Worm (Caenorhabditis elegans) whole organism, L1 larva: ENCODE data around the gene srh-172.

Experiments used
- C04F5.9 ChIP-seq: sonication (generic microtip); optimal IDR thresholded peaks from 2 replicates; lab custom pipeline; 2016; ENCODE audit warnings: missing genetic modification characterization, missing compliant biosample characterization
- C16A3.4 ChIP-seq: fragments of 150-350 bp; optimal IDR thresholded peaks from 2 replicates; lab custom pipeline; 2014; ENCODE audit warnings: missing biosample characterization, missing genetic modification characterization
- aha-1 ChIP-seq: fragments of 150-350 bp; optimal IDR thresholded peaks from 2 replicates; lab custom pipeline; 2014; ENCODE audit warnings: missing biosample characterization, missing genetic modification characterization
- blmp-1 ChIP-seq: fragments of 150-350 bp; optimal IDR thresholded peaks from 2 replicates; lab custom pipeline; 2014; ENCODE audit warnings: missing biosample characterization, missing genetic modification characterization
- ces-1 ChIP-seq: fragments of 150-350 bp; optimal IDR thresholded peaks from 2 replicates; lab custom pipeline; 2014; ENCODE audit warnings: missing biosample characterization, missing genetic modification reagents, missing genetic modification characterization
- dpl-1 ChIP-seq, 3 experiments: fragments of 150-350 bp in 2 of 3; sonication (generic microtip) in 1 of 3; optimal IDR thresholded peaks; 2 replicates each; lab custom pipeline; 2014 to 2017; ENCODE audit warnings: missing biosample characterization in 3 of 3, missing genetic modification characterization in 3 of 3, missing genetic modification reagents in 3 of 3
- efl-1 ChIP-seq, 4 experiments: fragments of 150-350 bp; optimal IDR thresholded peaks in 3 of 4; peaks in 1 of 4; 1 replicate in 1 of 4; 2 replicates in 3 of 4; lab custom pipeline; 2014; ENCODE audit warnings: missing biosample characterization in 2 of 4, missing genetic modification characterization in 2 of 4, missing genetic modification reagents in 2 of 4
- egl-27 ChIP-seq, 2 experiments: fragments of 150-350 bp in 1 of 2; sonication (generic microtip); optimal IDR thresholded peaks; 3 replicates each; lab custom pipeline; 2017 to 2018; ENCODE audit warnings: missing biosample characterization in 2 of 2, missing genetic modification characterization in 2 of 2, missing genetic modification reagents in 2 of 2
- elt-2 ChIP-seq: sonication (generic microtip); optimal IDR thresholded peaks from 2 replicates; lab custom pipeline; 2016; ENCODE audit warnings: missing genetic modification characterization, mild to moderate bottlenecking, inconsistent platforms, missing compliant biosample characterization, missing genetic modification reagents
- ets-5 ChIP-seq: fragments of 200-800 bp; sonication (Bioruptor generic); IDR thresholded peaks from 2 replicates; pipeline ENCODE4 v1.3.6; 2022; ENCODE audit warnings: missing genetic modification characterization, missing compliant biosample characterization
- irx-1 ChIP-seq: sonication (generic microtip); optimal IDR thresholded peaks from 2 replicates; lab custom pipeline; 2016; ENCODE audit warnings: missing genetic modification characterization, missing compliant biosample characterization
- lin-13 ChIP-seq: fragments of 150-350 bp; optimal IDR thresholded peaks from 2 replicates; lab custom pipeline; 2014; ENCODE audit warnings: missing biosample characterization, missing genetic modification reagents, missing genetic modification characterization
- lin-35 ChIP-seq, 2 experiments: fragments of 150-350 bp; optimal IDR thresholded peaks; 2 replicates each; lab custom pipeline; 2014; ENCODE audit warnings: missing biosample characterization in 2 of 2, missing genetic modification characterization in 2 of 2, missing genetic modification reagents in 2 of 2
- lin-39 ChIP-seq: fragments of 150-350 bp; optimal IDR thresholded peaks from 2 replicates; lab custom pipeline; 2014; ENCODE audit warnings: missing biosample characterization, missing genetic modification reagents, missing genetic modification characterization
- lir-3 ChIP-seq: sonication (generic microtip); optimal IDR thresholded peaks from 2 replicates; lab custom pipeline; 2016; ENCODE audit warnings: mild to moderate bottlenecking, missing genetic modification characterization, moderate library complexity, missing compliant biosample characterization; ENCODE audit not compliant: poor library complexity
- mab-9 ChIP-seq: fragments of 200-800 bp; sonication (Bioruptor generic); IDR thresholded peaks from 2 replicates; pipeline ENCODE4 v1.3.6; 2022; ENCODE audit warnings: missing genetic modification reagents, missing genetic modification characterization, missing compliant biosample characterization
- mdl-1 ChIP-seq, 2 experiments: fragments of 150-350 bp; optimal IDR thresholded peaks; 2 replicates each; lab custom pipeline; 2014 to 2017; ENCODE audit warnings: missing biosample characterization in 2 of 2, missing genetic modification characterization in 2 of 2, inconsistent platforms in 1 of 2
- mef-2 ChIP-seq: fragments of 150-350 bp; optimal IDR thresholded peaks from 2 replicates; lab custom pipeline; 2014; ENCODE audit warnings: missing biosample characterization, missing genetic modification characterization
- nhr-237 ChIP-seq: fragments of 150-350 bp; optimal IDR thresholded peaks from 2 replicates; lab custom pipeline; 2014; ENCODE audit warnings: missing biosample characterization, missing genetic modification characterization
- nhr-28 ChIP-seq: fragments of 150-350 bp; optimal IDR thresholded peaks from 2 replicates; lab custom pipeline; 2014; ENCODE audit warnings: missing biosample characterization, missing genetic modification characterization
- nhr-90 ChIP-seq: sonication (generic microtip); optimal IDR thresholded peaks from 2 replicates; lab custom pipeline; 2016; ENCODE audit warnings: mild to moderate bottlenecking, missing genetic modification characterization, missing compliant biosample characterization; ENCODE audit not compliant: poor library complexity
- pax-3 ChIP-seq: fragments of 200-800 bp; sonication (Bioruptor generic); optimal IDR thresholded peaks from 2 replicates; lab custom pipeline; 2018; ENCODE audit warnings: mild to moderate bottlenecking, missing genetic modification characterization, moderate library complexity, missing compliant biosample characterization
- sup-37 ChIP-seq: fragments of 200-800 bp; sonication (Bioruptor generic); optimal IDR thresholded peaks from 2 replicates; lab custom pipeline; 2018; ENCODE audit warnings: mild to moderate bottlenecking, missing genetic modification characterization, missing compliant biosample characterization
- tbx-2 ChIP-seq: sonication (generic microtip); optimal IDR thresholded peaks from 2 replicates; lab custom pipeline; 2016; ENCODE audit warnings: missing genetic modification characterization, missing compliant biosample characterization
- unc-130 ChIP-seq: fragments of 150-350 bp; optimal IDR thresholded peaks from 2 replicates; lab custom pipeline; 2017; ENCODE audit warnings: missing biosample characterization, missing genetic modification characterization, inconsistent platforms
- unc-98 ChIP-seq: fragments of 200-800 bp; sonication (Bioruptor generic); IDR thresholded peaks from 2 replicates; pipeline ENCODE4 v1.3.6; 2022; ENCODE audit warnings: missing genetic modification characterization, missing compliant biosample characterization
- vab-15 ChIP-seq: sonication (generic microtip); optimal IDR thresholded peaks from 2 replicates; lab custom pipeline; 2017; ENCODE audit warnings: missing genotype, mild to moderate bottlenecking, missing genetic modification characterization, missing compliant biosample characterization
- xbp-1 ChIP-seq: sonication (generic microtip); optimal IDR thresholded peaks from 2 replicates; lab custom pipeline; 2016; ENCODE audit warnings: missing genetic modification characterization, missing compliant biosample characterization
- zag-1 ChIP-seq: fragments of 150-350 bp; optimal IDR thresholded peaks from 2 replicates; lab custom pipeline; 2014; ENCODE audit warnings: missing biosample characterization, missing genetic modification characterization

srh-172 gene

DNA sequence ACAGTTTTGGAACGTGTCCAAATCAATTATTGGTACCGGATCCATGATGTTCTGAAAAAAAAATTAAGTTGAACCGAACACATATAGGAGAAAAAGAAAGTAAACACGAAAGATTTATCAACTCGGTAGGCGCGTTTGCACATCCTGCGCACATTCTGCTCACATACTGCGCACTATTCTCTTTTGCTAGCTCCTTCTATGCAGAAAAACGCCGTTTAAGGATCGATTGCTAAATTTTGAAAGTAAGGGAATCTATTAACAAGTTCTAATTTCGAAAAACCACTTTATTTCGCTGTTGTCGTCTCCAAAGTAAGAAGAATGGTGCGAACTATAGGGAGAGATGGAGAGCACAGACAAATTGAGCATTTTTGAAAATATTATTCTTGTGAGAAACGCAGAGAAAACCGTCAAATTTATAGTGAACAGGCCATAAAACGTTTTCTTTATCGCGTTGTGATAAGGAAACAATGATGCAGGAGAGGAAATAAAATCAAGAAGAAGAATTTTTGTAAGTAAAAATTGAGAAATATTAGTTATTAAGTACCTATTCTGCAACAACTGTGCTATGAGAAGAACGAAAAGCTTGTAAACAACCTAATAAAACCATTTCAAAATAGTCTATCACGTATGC is 23.1 kb downstream of the srh-172 start, which contains the start of gene Y60A3A.24:
Y60A3A.24 (minus strand) TSS at position 51 of the 631 bp plus-strand sequence.
- TF ChIP-seq irx-1 (tag; lab: Kevin White, UChicago): no peak
- TF ChIP-seq unc-130: no peak
- no peak for TF ChIP-seq aha-1 (tag; lab: Kevin White, UChicago)
- no peak for TF ChIP-seq efl-1 (optimal IDR thresholded peaks at IDR 0.05; lab: Kevin White, UChicago)
- peak in 1 of 2 experiments; percentile 47 for TF ChIP-seq efl-1 (GFP tag; optimal IDR thresholded peaks at IDR 0.05 in 1 of 2; lab: Kevin White, UChicago)
- no peak for TF ChIP-seq ets-5 (GFP tag; lab: Robert Waterston, UW)
- TF ChIP-seq elt-2 (tag; lab: Kevin White, UChicago): peak; percentile 60
- no peak for TF ChIP-seq mab-9

DNA sequence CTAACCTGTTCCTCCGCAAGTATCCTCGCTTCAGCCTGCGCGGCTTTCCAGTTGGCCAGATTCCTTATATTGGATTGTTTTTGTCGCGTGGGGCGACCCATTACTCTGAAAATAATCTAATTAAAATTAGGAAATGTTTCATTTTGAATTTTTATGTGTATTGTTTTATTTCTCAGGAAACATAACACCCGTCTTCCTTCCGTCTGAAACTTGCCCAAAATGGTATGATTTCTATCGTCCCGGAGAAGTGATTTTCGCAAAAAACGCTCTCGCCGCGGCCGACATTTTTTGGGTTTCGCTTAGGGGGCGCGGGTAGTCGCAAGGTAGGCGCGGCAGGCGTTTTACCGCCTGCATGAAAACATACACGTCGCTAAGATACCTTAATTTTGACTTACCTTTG is 27.4 kb downstream of the srh-172 start, which contains the start of gene clec-260:
clec-260 (minus strand) TSS at position 101 of the 400 bp plus-strand sequence.
- no peak for TF ChIP-seq nhr-90 (tag; lab: Kevin White, UChicago)
- no peak for TF ChIP-seq mab-9

DNA sequence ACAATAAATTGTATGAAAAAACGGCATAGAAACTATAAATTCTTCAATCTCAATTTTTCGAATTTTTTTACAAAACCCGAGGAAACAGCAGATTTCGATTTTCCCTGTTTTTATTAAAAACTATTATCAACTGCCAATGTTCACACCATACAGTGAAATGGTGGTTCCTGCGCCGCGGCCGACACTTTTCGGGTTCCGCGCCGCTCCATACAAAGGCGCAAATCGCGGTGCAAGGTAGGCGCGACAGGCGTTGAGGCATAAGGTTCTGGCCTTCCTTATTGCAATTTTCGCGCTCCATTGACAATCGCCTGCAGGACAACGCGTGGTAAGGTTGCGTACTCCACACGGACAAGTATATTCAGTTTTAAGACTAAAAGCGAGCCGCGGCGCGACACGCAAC is 27.9 kb downstream of the srh-172 start:
- TF ChIP-seq lir-3 (tag; lab: Kevin White, UChicago) (no peak), efl-1 (optimal IDR thresholded peaks at IDR 0.05; lab: Kevin White, UChicago) (no peak), efl-1 (GFP tag; optimal IDR thresholded peaks at IDR 0.05 in 1 of 2; lab: Kevin White, UChicago) (peak in 1 of 2 experiments; percentile 24), sup-37 (GFP tag; lab: Kevin White, UChicago) (no peak), vab-15 (tag; lab: Kevin White, UChicago) (no peak), dpl-1 (GFP tag; optimal IDR thresholded peaks at IDR 0.05; lab: Kevin White, UChicago) (no peak), mef-2 (tag; lab: Kevin White, UChicago) (no peak)

DNA sequence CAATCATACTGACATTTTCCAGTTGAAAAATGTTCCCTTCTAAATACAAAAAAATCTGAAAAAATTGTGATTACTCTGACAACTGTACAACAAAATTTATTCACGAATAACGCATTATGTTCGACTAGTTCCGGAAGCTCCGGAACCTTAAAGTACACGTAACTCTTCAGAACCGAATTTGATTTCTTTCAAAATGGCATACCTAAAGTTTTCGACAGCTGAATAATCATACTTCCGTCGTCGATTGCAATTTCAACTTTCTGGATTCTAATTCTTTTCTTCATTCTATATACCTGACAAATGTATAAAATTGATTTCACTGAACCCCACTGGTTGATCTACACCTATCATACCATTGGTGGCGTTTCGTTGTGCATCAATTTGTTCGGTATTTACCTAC is 28.8 kb downstream of the srh-172 start, which contains the start of gene sri-67:
sri-67 (plus strand) TSS at position 301 of the 400 bp plus-strand sequence.
- TF ChIP-seq lin-39 (no peak), C04F5.9 (tag; lab: Kevin White, UChicago) (no peak)

DNA sequence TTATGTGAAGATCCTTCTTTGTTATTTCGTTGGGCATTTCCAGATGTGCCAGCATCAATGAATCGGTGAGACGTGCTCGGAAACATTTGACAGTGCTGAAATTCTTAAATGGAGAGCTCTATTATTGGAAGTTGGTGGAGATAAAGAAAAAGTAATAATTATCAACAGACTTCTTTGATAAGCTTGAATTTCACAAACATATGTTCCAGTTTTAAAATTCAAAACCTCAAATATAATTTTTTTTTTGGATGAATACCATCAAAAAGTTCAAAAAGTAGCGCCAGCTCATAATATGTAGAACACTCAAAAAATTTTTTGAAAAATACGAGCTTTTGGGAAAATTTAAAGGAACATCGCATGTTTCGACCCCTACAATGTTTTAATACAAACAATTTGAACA is 35.2 kb downstream of the srh-172 start, which contains the start of gene Y60A3A.25:
Y60A3A.25 (minus strand) TSS at position 101 of the 400 bp plus-strand sequence.
- TF ChIP-seq nhr-28 (no peak), xbp-1 (tag; lab: Kevin White, UChicago) (no peak), elt-2 (tag; lab: Kevin White, UChicago) (no peak), egl-27 (tag; optimal IDR thresholded peaks at IDR 0.05; lab: Kevin White, UChicago) (no peak), pax-3 (no peak), dpl-1 (GFP tag; optimal IDR thresholded peaks at IDR 0.05; lab: Kevin White, UChicago) (no peak), C16A3.4 (tag; lab: Kevin White, UChicago) (no peak)

DNA sequence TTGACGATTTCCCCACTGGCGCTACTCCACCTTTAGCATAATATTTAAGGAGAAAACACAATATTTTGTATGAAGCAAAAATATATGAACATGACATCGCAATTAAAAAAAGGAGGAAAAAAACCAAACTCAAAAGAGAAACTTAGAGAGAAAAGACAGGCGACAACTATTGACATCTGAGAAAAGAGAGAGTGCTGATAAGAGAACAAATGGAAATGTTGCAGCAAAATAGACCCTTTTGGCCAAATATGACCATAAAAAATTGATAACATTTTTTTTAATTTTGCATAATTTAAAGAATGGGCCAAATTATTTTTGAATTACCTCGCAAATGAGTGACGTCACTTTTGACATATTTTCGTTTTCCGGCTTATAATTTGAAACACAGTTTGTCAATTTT is 35.8 kb downstream of the srh-172 start:
- TF ChIP-seq elt-2 (tag; lab: Kevin White, UChicago) (peak; percentile 4), ces-1 (GFP tag; lab: Kevin White, UChicago) (no peak), dpl-1 (GFP tag; optimal IDR thresholded peaks at IDR 0.05; lab: Kevin White, UChicago) (no peak)

DNA sequence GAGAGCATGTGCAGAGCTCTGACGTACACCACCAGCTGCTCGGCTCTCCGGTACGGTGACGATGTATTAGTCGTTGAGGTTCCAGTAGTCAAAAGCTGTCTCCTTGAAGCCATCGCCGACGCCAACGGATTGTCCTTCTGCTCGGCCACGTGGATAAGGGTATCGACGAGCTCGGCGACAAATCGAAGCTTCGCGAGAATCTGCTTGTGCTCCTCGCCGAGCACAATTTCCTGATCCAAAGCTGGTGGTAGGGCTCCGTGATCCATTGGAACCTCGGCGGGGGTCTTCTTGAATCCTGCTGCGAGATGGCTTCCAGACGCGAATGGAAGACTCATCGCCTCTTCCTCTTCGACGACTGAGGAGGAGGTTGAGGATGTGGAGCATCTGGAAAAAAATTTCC is 38.6 kb downstream of the srh-172 start:
- TF ChIP-seq elt-2 (tag; lab: Kevin White, UChicago): no peak
- TF ChIP-seq blmp-1 (tag; lab: Kevin White, UChicago): no peak
- TF ChIP-seq mdl-1 (tag; optimal IDR thresholded peaks at IDR 0.05; lab: Kevin White, UChicago): no peak
- no peak for TF ChIP-seq C16A3.4 (tag; lab: Kevin White, UChicago)
- no peak for TF ChIP-seq zag-1
- TF ChIP-seq tbx-2 (tag; lab: Kevin White, UChicago): no peak
- TF ChIP-seq vab-15 (tag; lab: Kevin White, UChicago): no peak
- TF ChIP-seq lin-13: no peak
- TF ChIP-seq ces-1 (GFP tag; lab: Kevin White, UChicago): no peak
- no peak for TF ChIP-seq unc-98 (GFP tag; lab: Robert Waterston, UW)
- TF ChIP-seq lir-3 (tag; lab: Kevin White, UChicago): no peak
- no peak for TF ChIP-seq lin-35 (GFP tag; optimal IDR thresholded peaks at IDR 0.05; lab: Kevin White, UChicago)
- no peak for TF ChIP-seq nhr-237 (tag; lab: Kevin White, UChicago)
